Worm (Caenorhabditis elegans) whole organism, L4 larva: Measurements from ENCODE around the gene try-9.

Source experiments
- aha-1 ChIP-seq: fragments of 150-350 bp; peaks from one replicate; lab custom pipeline; 2014; ENCODE audit warnings: missing biosample characterization, missing genetic modification characterization
- nhr-25 ChIP-seq: sonication (generic microtip); optimal IDR thresholded peaks from 2 replicates; lab custom pipeline; 2017; ENCODE audit warnings: missing genetic modification characterization, mild to moderate bottlenecking, missing compliant biosample characterization, antibody characterized with exemption, moderate library complexity, borderline replicate concordance; ENCODE audit not compliant: insufficient read depth
- pha-4 ChIP-seq, 2 experiments: fragments of 150-350 bp in 1 of 2; fragments of 200-800 bp in 1 of 2; sonication (Bioruptor generic) in 1 of 2; IDR thresholded peaks in 1 of 2; optimal IDR thresholded peaks in 1 of 2; 2 replicates each; pipeline versions ENCODE4 v1.3.6 to Lab custom; 2014 to 2022; ENCODE audit warnings: missing genetic modification characterization in 2 of 2, missing genetic modification reagents in 2 of 2, missing biosample characterization in 1 of 2, missing compliant biosample characterization in 1 of 2

DNA sequence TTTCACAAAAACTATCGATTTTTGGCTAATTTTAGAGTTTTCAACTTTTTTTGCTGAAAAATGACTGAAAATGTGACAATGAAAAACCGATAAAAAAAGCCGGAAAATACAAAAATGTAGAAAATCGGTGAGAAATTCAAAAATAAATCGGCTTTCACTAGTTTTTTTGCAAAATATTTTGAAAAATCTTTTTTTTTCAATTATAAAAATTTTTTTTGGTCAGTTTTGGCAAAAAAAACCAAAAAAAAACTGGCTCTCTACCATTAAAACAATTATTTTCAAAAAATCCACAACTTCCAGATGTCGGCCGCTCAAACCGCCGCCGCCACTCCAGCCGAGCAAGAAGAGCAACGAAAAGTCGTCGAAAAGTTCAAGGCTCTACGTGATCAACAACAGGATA lies 41.6 kb upstream of the try-9 start, which contains the start of gene pfd-2:
- TF ChIP-seq nhr-25 (tag; lab: Kevin White, UChicago) (no peak), pha-4 (GFP tag; IDR thresholded peaks at IDR 0.05; lab: Robert Waterston, UW) (no peak), pha-4 (tag; optimal IDR thresholded peaks at IDR 0.05; lab: Kevin White, UChicago) (no peak), aha-1 (no peak)
